Worm (Caenorhabditis elegans) whole organism, L2 larva: ENCODE measurements around the gene rabx-5.

ENCODE experiments used
- alr-1 ChIP-seq: fragments of 150-350 bp; optimal IDR thresholded peaks from 2 replicates; lab custom pipeline; 2014; ENCODE audit warnings: missing biosample characterization, missing genetic modification characterization
- ama-1 ChIP-seq: fragments of 150-350 bp; optimal IDR thresholded peaks from 2 replicates; lab custom pipeline; 2018; ENCODE audit warnings: inconsistent platforms
- crh-2 ChIP-seq: sonication (generic microtip); optimal IDR thresholded peaks from 2 replicates; lab custom pipeline; 2017; ENCODE audit warnings: missing biosample characterization, missing genetic modification characterization
- egl-27 ChIP-seq: sonication (generic microtip); optimal IDR thresholded peaks from 3 replicates; lab custom pipeline; 2017; ENCODE audit warnings: missing biosample characterization, missing genetic modification reagents, missing genetic modification characterization
- lin-13 ChIP-seq: fragments of 150-350 bp; optimal IDR thresholded peaks from 2 replicates; lab custom pipeline; 2014; ENCODE audit warnings: missing biosample characterization, missing genetic modification reagents, missing genetic modification characterization
- lsy-2 ChIP-seq, 2 experiments: fragments of 150-350 bp in 1 of 2; sonication (generic microtip) in 1 of 2; optimal IDR thresholded peaks; 2 replicates each; lab custom pipeline; 2014 to 2017; ENCODE audit warnings: missing biosample characterization in 2 of 2, missing genetic modification characterization in 2 of 2
- nhr-11 ChIP-seq: fragments of 150-350 bp; optimal IDR thresholded peaks from 2 replicates; lab custom pipeline; 2014; ENCODE audit warnings: missing biosample characterization, missing genetic modification characterization
- nhr-237 ChIP-seq: fragments of 150-350 bp; optimal IDR thresholded peaks from 2 replicates; lab custom pipeline; 2014; ENCODE audit warnings: missing biosample characterization, missing genetic modification characterization
- nhr-25 ChIP-seq: fragments of 150-350 bp; sonication (generic microtip); optimal IDR thresholded peaks from 3 replicates; lab custom pipeline; 2014; ENCODE audit warnings: missing biosample characterization, missing genetic modification characterization
- nhr-77 ChIP-seq: fragments of 150-350 bp; optimal IDR thresholded peaks from 2 replicates; lab custom pipeline; 2014; ENCODE audit warnings: missing biosample characterization, missing genetic modification characterization
- skn-1 ChIP-seq: sonication (generic microtip); optimal IDR thresholded peaks from 2 replicates; lab custom pipeline; 2017; ENCODE audit warnings: missing biosample characterization, missing genetic modification characterization
- unc-62 ChIP-seq: fragments of 150-350 bp; optimal IDR thresholded peaks from 2 replicates; lab custom pipeline; 2014; ENCODE audit warnings: missing biosample characterization, missing genetic modification reagents, missing genetic modification characterization
- ztf-4 ChIP-seq: fragments of 150-350 bp; optimal IDR thresholded peaks from 2 replicates; lab custom pipeline; 2014; ENCODE audit warnings: missing biosample characterization, missing genetic modification characterization

- TF ChIP-seq unc-62 (GFP tag; lab: Kevin White, UChicago) (no peak), ztf-4 (tag; lab: Kevin White, UChicago) (no peak), nhr-25 (tag; lab: Kevin White, UChicago) (peak; percentile 30), lsy-2 (tag; optimal IDR thresholded peaks at IDR 0.05; lab: Kevin White, UChicago) (no peak), crh-2 (no peak), alr-1 (tag; lab: Kevin White, UChicago) (no peak), nhr-237 (tag; lab: Kevin White, UChicago) (no peak), ama-1 (lab: Kevin White, UChicago) (no peak), nhr-11 (no peak), nhr-77 (no peak), lin-13 (GFP tag; lab: Kevin White, UChicago) (no peak), skn-1 (tag; lab: Kevin White, UChicago) (no peak), egl-27 (no peak)
Observed at ce11 chrIII:10661292-10661691, 56.1 kb downstream of the rabx-5 start.
